Worm (Caenorhabditis elegans): ENCODE results near the gene D2062.5.

- TF ChIP-seq nhr-11 (tag; optimal IDR thresholded peaks at IDR 0.05) (no peak), sox-4 (tag; optimal IDR thresholded peaks at IDR 0.05) (no peak), unc-30 (tag; optimal IDR thresholded peaks at IDR 0.05) (no peak), skn-1 (tag; optimal IDR thresholded peaks at IDR 0.05) (no peak), pqm-1 (tag; optimal IDR thresholded peaks at IDR 0.05) (no peak)
Measured at ce11 chrII:2656606-2657005, 34.0 kb downstream of the D2062.5 start, which contains the start of gene sri-47.

Data from whole organism, L1 larva.